Fruit fly (Drosophila melanogaster) whole organism, embryonic: ENCODE results near the gene CrebB.

Experiments
- Antp ChIP-seq: fragments of 200-800 bp; sonication (Bioruptor generic); optimal IDR thresholded peaks from 3 replicates; lab custom pipeline; 2016; ENCODE audit warnings: missing biosample characterization, missing genetic modification characterization
- CG10366 ChIP-seq: fragments of 200-800 bp; sonication (Bioruptor generic); IDR thresholded peaks from 2 replicates; pipeline ENCODE4 v1.3.6; 2022; ENCODE audit warnings: missing biosample characterization, missing genetic modification characterization
- CG10462 ChIP-seq: fragments of 200-800 bp; sonication (Bioruptor generic); optimal IDR thresholded peaks from 2 replicates; lab custom pipeline; 2016; ENCODE audit warnings: missing biosample characterization, missing genetic modification characterization
- CG11085 ChIP-seq: fragments of 200-800 bp; sonication (Bioruptor generic); IDR thresholded peaks from 2 replicates; pipeline ENCODE4 v1.3.6; 2022; ENCODE audit warnings: missing biosample characterization, missing genetic modification characterization
- CG11695 ChIP-seq: fragments of 200-800 bp; sonication (Bioruptor generic); IDR thresholded peaks from 3 replicates; pipeline ENCODE4 v1.3.6; 2022; ENCODE audit warnings: missing biosample characterization, missing genetic modification characterization
- CG15514 ChIP-seq: fragments of 200-800 bp; sonication (Bioruptor generic); optimal IDR thresholded peaks from 3 replicates; lab custom pipeline; 2017; ENCODE audit warnings: missing biosample characterization, missing genetic modification characterization, mild to moderate bottlenecking, moderate library complexity, missing genetic modification reagents
- CG1603 ChIP-seq: fragments of 200-800 bp; sonication (Bioruptor generic); optimal IDR thresholded peaks from 2 replicates; lab custom pipeline; 2019; ENCODE audit warnings: missing biosample characterization, mild to moderate bottlenecking, missing genetic modification characterization, moderate library complexity
- CG2120 ChIP-seq: fragments of 200-800 bp; sonication (Bioruptor generic); optimal IDR thresholded peaks from 3 replicates; lab custom pipeline; 2016; ENCODE audit warnings: missing biosample characterization, missing genetic modification characterization
- CG30403 ChIP-seq: fragments of 200-800 bp; sonication (Bioruptor generic); optimal IDR thresholded peaks from 3 replicates; lab custom pipeline; 2016; ENCODE audit warnings: missing biosample characterization, missing genetic modification characterization
- CG31224 ChIP-seq: fragments of 200-800 bp; sonication (Bioruptor generic); IDR thresholded peaks from 2 replicates; pipeline ENCODE4 v1.3.6; 2022; ENCODE audit warnings: missing biosample characterization, missing genetic modification characterization
- CG32772 ChIP-seq: fragments of 200-800 bp; sonication (Bioruptor generic); IDR thresholded peaks from 2 replicates; pipeline ENCODE4 v1.3.6; 2022; ENCODE audit warnings: missing biosample characterization, missing genetic modification characterization
- CG3995 ChIP-seq: fragments of 200-800 bp; sonication (Bioruptor generic); optimal IDR thresholded peaks from 3 replicates; lab custom pipeline; 2016; ENCODE audit warnings: missing biosample characterization, missing genetic modification characterization
- CG42726 ChIP-seq: fragments of 200-800 bp; sonication (Bioruptor generic); IDR thresholded peaks from 2 replicates; pipeline ENCODE4 v1.3.6; 2022; ENCODE audit warnings: missing biosample characterization, missing genetic modification characterization; ENCODE audit not compliant: partially characterized antibody
- CG4424 ChIP-seq: fragments of 200-800 bp; sonication (Bioruptor generic); optimal IDR thresholded peaks from 3 replicates; lab custom pipeline; 2016; ENCODE audit warnings: missing biosample characterization, missing genetic modification characterization
- CG6854 ChIP-seq: fragments of 200-800 bp; sonication (Bioruptor generic); optimal IDR thresholded peaks from 3 replicates; lab custom pipeline; 2017; ENCODE audit warnings: missing biosample characterization, mild to moderate bottlenecking, missing genetic modification characterization
- CG8359 ChIP-seq: fragments of 200-800 bp; sonication (Bioruptor generic); optimal IDR thresholded peaks from 2 replicates; lab custom pipeline; 2017; ENCODE audit warnings: missing biosample characterization, mild to moderate bottlenecking, missing genetic modification characterization, borderline replicate concordance
- CG9932 ChIP-seq: fragments of 200-800 bp; sonication (Bioruptor generic); IDR thresholded peaks from 2 replicates; pipeline ENCODE4 v1.3.6; 2022; ENCODE audit warnings: missing biosample characterization, missing genetic modification characterization
- CTCF ChIP-seq: fragments of 200-800 bp; sonication (Bioruptor generic); optimal IDR thresholded peaks from 2 replicates; lab custom pipeline; 2017; ENCODE audit warnings: missing biosample characterization, mild to moderate bottlenecking, missing genetic modification characterization, moderate library complexity
- Dad ChIP-seq: fragments of 200-800 bp; sonication (Bioruptor generic); optimal IDR thresholded peaks from 3 replicates; lab custom pipeline; 2016; ENCODE audit warnings: missing biosample characterization, missing genetic modification characterization
- Gug ChIP-seq: fragments of 200-800 bp; sonication (Bioruptor generic); IDR thresholded peaks from 4 replicates; pipeline ENCODE4 v1.3.6; 2022; ENCODE audit warnings: missing biosample characterization, missing genetic modification characterization
- H15 ChIP-seq: fragments of 200-800 bp; sonication (Bioruptor generic); IDR thresholded peaks from 3 replicates; pipeline ENCODE4 v1.3.6; 2022; ENCODE audit warnings: missing biosample characterization, missing genetic modification characterization
- Hmr ChIP-seq: fragments of 200-800 bp; sonication (Bioruptor generic); optimal IDR thresholded peaks from 3 replicates; lab custom pipeline; 2017; ENCODE audit warnings: mild to moderate bottlenecking, missing biosample characterization, missing genetic modification reagents, missing genetic modification characterization
- Hsf ChIP-seq: fragments of 200-800 bp; sonication (Bioruptor generic); optimal IDR thresholded peaks from 3 replicates; lab custom pipeline; 2016; ENCODE audit warnings: missing biosample characterization, missing genetic modification characterization
- Jarid2 ChIP-seq: fragments of 200-800 bp; sonication (Bioruptor generic); optimal IDR thresholded peaks from 3 replicates; lab custom pipeline; 2017; ENCODE audit warnings: mild to moderate bottlenecking, missing biosample characterization, missing genetic modification reagents, missing genetic modification characterization
- MBD-R2 ChIP-seq: fragments of 200-800 bp; sonication (Bioruptor generic); IDR thresholded peaks from 2 replicates; pipeline ENCODE4 v1.3.6; 2022; ENCODE audit warnings: missing biosample characterization, missing genetic modification characterization
- Med ChIP-seq: fragments of 200-800 bp; sonication (Bioruptor generic); peaks from one replicate; lab custom pipeline; 2016; ENCODE audit warnings: missing biosample characterization, missing genetic modification characterization, mild to moderate bottlenecking, inconsistent platforms, moderate library complexity
- Myb ChIP-seq: fragments of 200-800 bp; sonication (Bioruptor generic); optimal IDR thresholded peaks from 2 replicates; lab custom pipeline; 2016; ENCODE audit warnings: missing biosample characterization, missing genetic modification characterization
- Nf-YA ChIP-seq: fragments of 200-800 bp; sonication (Bioruptor generic); IDR thresholded peaks from 2 replicates; pipeline ENCODE4 v1.3.6; 2022; ENCODE audit warnings: missing biosample characterization, missing genetic modification characterization
- Pdp1 ChIP-seq, 2 experiments: fragments of 200-800 bp; sonication (Bioruptor generic); optimal IDR thresholded peaks; 3 replicates each; lab custom pipeline; 2016; ENCODE audit warnings: missing biosample characterization in 2 of 2, missing genetic modification characterization in 2 of 2, mild to moderate bottlenecking in 1 of 2, moderate library complexity in 1 of 2
- Rfx ChIP-seq: fragments of 200-800 bp; sonication (Bioruptor generic); IDR thresholded peaks from 2 replicates; pipeline ENCODE4 v1.3.6; 2022; ENCODE audit warnings: missing biosample characterization, missing genetic modification characterization
- al ChIP-seq: fragments of 200-800 bp; sonication (Bioruptor generic); IDR thresholded peaks from 2 replicates; pipeline ENCODE4 v1.3.6; 2022; ENCODE audit warnings: missing biosample characterization, missing genetic modification characterization
- br ChIP-seq: fragments of >200 bp; optimal IDR thresholded peaks from 2 replicates; lab custom pipeline; 2017
- fd96Cb ChIP-seq: fragments of 200-800 bp; sonication (Bioruptor generic); optimal IDR thresholded peaks from 2 replicates; lab custom pipeline; 2018; ENCODE audit warnings: missing biosample characterization, mild to moderate bottlenecking, missing genetic modification characterization, moderate library complexity
- fru ChIP-seq: fragments of >200 bp; optimal IDR thresholded peaks from 2 replicates; lab custom pipeline; 2017
- ftz-f1 ChIP-seq: fragments of 200-800 bp; sonication (Bioruptor generic); optimal IDR thresholded peaks from 2 replicates; lab custom pipeline; 2016; ENCODE audit warnings: missing biosample characterization, missing genetic modification characterization
- gfzf ChIP-seq: fragments of 200-800 bp; sonication (Bioruptor generic); optimal IDR thresholded peaks from 2 replicates; lab custom pipeline; 2016; ENCODE audit warnings: missing biosample characterization, mild to moderate bottlenecking, missing genetic modification characterization, moderate library complexity
- hbn ChIP-seq: fragments of 200-800 bp; sonication (Bioruptor generic); IDR thresholded peaks from 2 replicates; pipeline ENCODE4 v1.3.6; 2022; ENCODE audit warnings: missing biosample characterization, missing genetic modification characterization; ENCODE audit not compliant: partially characterized antibody
- hkb ChIP-seq, 2 experiments: fragments of 200-800 bp in 1 of 2; fragments of >200 bp in 1 of 2; sonication (Bioruptor generic) in 1 of 2; IDR thresholded peaks in 1 of 2; optimal IDR thresholded peaks in 1 of 2; 2 replicates each; pipeline versions ENCODE4 v1.3.6 to Lab custom; 2017 to 2022; ENCODE audit warnings: missing biosample characterization in 1 of 2, missing genetic modification characterization in 1 of 2
- lab ChIP-seq: fragments of 200-800 bp; sonication (Bioruptor generic); optimal IDR thresholded peaks from 3 replicates; lab custom pipeline; 2017; ENCODE audit warnings: missing biosample characterization, missing genetic modification characterization, mild to moderate bottlenecking, moderate library complexity, missing genetic modification reagents
- lola ChIP-seq, 3 experiments: fragments of >200 bp in 2 of 3; fragments of 200-800 bp in 1 of 3; sonication (Bioruptor generic) in 1 of 3; optimal IDR thresholded peaks; 2 replicates each; lab custom pipeline; 2017 to 2019; ENCODE audit warnings: missing biosample characterization in 3 of 3, missing genetic modification characterization in 3 of 3, mild to moderate bottlenecking in 1 of 3, moderate library complexity in 1 of 3
- lov ChIP-seq, 2 experiments: fragments of 200-800 bp in 1 of 2; fragments of >200 bp in 1 of 2; sonication (Bioruptor generic) in 1 of 2; IDR thresholded peaks in 1 of 2; optimal IDR thresholded peaks in 1 of 2; 2 replicates in 1 of 2; 3 replicates in 1 of 2; pipeline versions ENCODE4 v1.3.6 to Lab custom; 2017 to 2022; ENCODE audit warnings: missing biosample characterization in 1 of 2, missing genetic modification characterization in 1 of 2
- mam ChIP-seq: fragments of 200-800 bp; sonication (Bioruptor generic); optimal IDR thresholded peaks from 3 replicates; lab custom pipeline; 2016; ENCODE audit warnings: missing biosample characterization, missing genetic modification characterization
- nerfin-1 ChIP-seq: fragments of 200-800 bp; sonication (Bioruptor generic); optimal IDR thresholded peaks from 3 replicates; lab custom pipeline; 2019; ENCODE audit warnings: missing biosample characterization, mild to moderate bottlenecking, missing genetic modification characterization, moderate library complexity
- pita ChIP-seq: fragments of 200-800 bp; sonication (Bioruptor generic); optimal IDR thresholded peaks from 2 replicates; lab custom pipeline; 2017; ENCODE audit warnings: missing biosample characterization, mild to moderate bottlenecking, missing genetic modification characterization
- pzg ChIP-seq: fragments of 200-800 bp; sonication (Bioruptor generic); optimal IDR thresholded peaks from 3 replicates; lab custom pipeline; 2018; ENCODE audit warnings: missing biosample characterization, mild to moderate bottlenecking, missing genetic modification characterization, moderate library complexity
- row ChIP-seq: fragments of 200-800 bp; sonication (Bioruptor generic); IDR thresholded peaks from 3 replicates; pipeline ENCODE4 v1.3.6; 2022; ENCODE audit warnings: missing biosample characterization, missing genetic modification characterization
- sens ChIP-seq: fragments of 200-800 bp; sonication (Bioruptor generic); peaks from one replicate; lab custom pipeline; 2016; ENCODE audit warnings: missing biosample characterization, missing genetic modification characterization
- slbo ChIP-seq: fragments of 200-800 bp; sonication (Bioruptor generic); IDR thresholded peaks from 2 replicates; pipeline ENCODE4 v1.3.6; 2022; ENCODE audit warnings: missing biosample characterization, missing genetic modification characterization
- ssp ChIP-seq: fragments of 200-800 bp; sonication (Bioruptor generic); IDR thresholded peaks from 2 replicates; pipeline ENCODE4 v1.3.6; 2022; ENCODE audit warnings: missing biosample characterization, missing genetic modification characterization
- tll ChIP-seq, 2 experiments: fragments of 200-800 bp in 1 of 2; fragments of >200 bp in 1 of 2; sonication (Bioruptor generic) in 1 of 2; optimal IDR thresholded peaks; 2 replicates each; lab custom pipeline; 2017 to 2019; ENCODE audit warnings: missing biosample characterization in 2 of 2, missing genetic modification characterization in 2 of 2, mild to moderate bottlenecking in 1 of 2, moderate library complexity in 1 of 2
- vvl ChIP-seq: fragments of 200-800 bp; sonication (Bioruptor generic); IDR thresholded peaks from 2 replicates; pipeline ENCODE4 v1.3.6; 2022; ENCODE audit warnings: missing biosample characterization, missing genetic modification characterization

CrebB gene

dm6 chrX:18321358-18321757 lies 44.8 kb upstream of the CrebB start (continued):
- TF ChIP-seq CG11695 (GFP tag; lab: Robert Waterston, UW), result no peak
- TF ChIP-seq al (GFP tag; lab: Robert Waterston, UW), result no peak
- no peak for TF ChIP-seq lab
- peak; percentile 7 for TF ChIP-seq CG30403 (GFP tag; lab: Kevin White, UChicago)
- 0 out of 2 replicates have a peak, but pooled peaks have one; percentile 38 for TF ChIP-seq CG42726
- no peak for TF ChIP-seq tll (GFP tag; optimal IDR thresholded peaks at IDR 0.05; lab: Kevin White, UChicago)
- peak; percentile 5 for TF ChIP-seq Hsf (GFP tag; lab: Kevin White, UChicago)
- TF ChIP-seq CTCF (GFP tag; lab: Kevin White, UChicago), result peak; percentile 58
- TF ChIP-seq gfzf, result peak; percentile 6
- no peak for TF ChIP-seq vvl (GFP tag; lab: Robert Waterston, UW)
- TF ChIP-seq CG15514 (GFP tag; lab: Kevin White, UChicago), result peak; percentile 6
- TF ChIP-seq Myb (GFP tag; lab: Kevin White, UChicago), result peak; percentile 3
- TF ChIP-seq nerfin-1 (tag; lab: Kevin White, UChicago), result no peak
- no peak for TF ChIP-seq ssp (GFP tag; lab: Robert Waterston, UW)
- peak; percentile 10 for TF ChIP-seq CG4424 (GFP tag; lab: Kevin White, UChicago)
- no peak for TF ChIP-seq br (lab: Kevin White, UChicago)
- TF ChIP-seq row (GFP tag; lab: Robert Waterston, UW), result no peak
- peak; percentile 33 for TF ChIP-seq CG2120 (GFP tag; lab: Kevin White, UChicago)
- peak; percentile 8 for TF ChIP-seq Antp (GFP tag; lab: Kevin White, UChicago)
- TF ChIP-seq pzg, result peak; percentile 11
- no peak for TF ChIP-seq Nf-YA
- TF ChIP-seq Hmr, result no peak
- TF ChIP-seq hkb (optimal IDR thresholded peaks at IDR 0.05; lab: Kevin White, UChicago), result no peak
- no peak for TF ChIP-seq hkb (GFP tag; IDR thresholded peaks at IDR 0.05; lab: Robert Waterston, UW)
- 0 out of 2 replicates have a peak, but pooled peaks have one; percentile 11 for TF ChIP-seq MBD-R2 (GFP tag; lab: Robert Waterston, UW)
- no peak for TF ChIP-seq CG10462 (GFP tag; lab: Kevin White, UChicago)
- no peak for TF ChIP-seq lov (optimal IDR thresholded peaks at IDR 0.05; lab: Kevin White, UChicago)
- TF ChIP-seq lov (GFP tag; IDR thresholded peaks at IDR 0.05; lab: Robert Waterston, UW), result no peak
- TF ChIP-seq CG31224 (GFP tag; lab: Robert Waterston, UW), result no peak
- TF ChIP-seq fd96Cb (tag; lab: Kevin White, UChicago), result no peak
- TF ChIP-seq Rfx (GFP tag; lab: Robert Waterston, UW), result peak; percentile 37
- peak; percentile 29 for TF ChIP-seq sens (GFP tag; lab: Kevin White, UChicago)
- TF ChIP-seq CG10366 (GFP tag; lab: Robert Waterston, UW), result peak; percentile 23; the same call in 1 of the 2 replicates
- TF ChIP-seq CG8359, result no peak
- peak; percentile 59 for TF ChIP-seq CG3995 (GFP tag; lab: Kevin White, UChicago)
- peak; percentile 43 for TF ChIP-seq Med (GFP tag; lab: Kevin White, UChicago)
- TF ChIP-seq CG6854, result no peak
- TF ChIP-seq fru (lab: Kevin White, UChicago), result no peak
- TF ChIP-seq H15 (GFP tag; lab: Robert Waterston, UW), result no peak
- no peak for TF ChIP-seq CG32772
- no peak for TF ChIP-seq CG1603
- TF ChIP-seq ftz-f1 (GFP tag; lab: Kevin White, UChicago), result no peak
- no peak for TF ChIP-seq Dad (GFP tag; lab: Kevin White, UChicago)
- no peak for TF ChIP-seq lola (GFP tag; optimal IDR thresholded peaks at IDR 0.05; lab: Kevin White, UChicago)
- no peak for TF ChIP-seq hbn (GFP tag; lab: Robert Waterston, UW)
- TF ChIP-seq Gug (GFP tag; lab: Robert Waterston, UW), result peak; percentile 9; the same call in 1 of the 4 replicates
- TF ChIP-seq CG11085 (GFP tag; lab: Robert Waterston, UW), result 0 out of 2 replicates have a peak, but pooled peaks have one; percentile 9
- TF ChIP-seq mam, result peak; percentile 30
- peak; percentile 2 for TF ChIP-seq Jarid2 (GFP tag; lab: Kevin White, UChicago)
- TF ChIP-seq CG9932 (GFP tag; lab: Robert Waterston, UW), result 0 out of 2 replicates have a peak, but pooled peaks have one; percentile 32
- TF ChIP-seq Pdp1 (GFP tag; optimal IDR thresholded peaks at IDR 0.05; lab: Kevin White, UChicago), result peak in 1 of 2 experiments; percentile 78
- peak; percentile 57 for TF ChIP-seq slbo
- TF ChIP-seq pita, result peak; percentile 40
